Worm (Caenorhabditis elegans) whole organism, L4 larva: ENCODE results near the gene R151.10.
A peak's percentile ranks its signal among the peaks of the same experiment; 100 is the strongest.

Experiments
- D1046.2 ChIP-seq: fragments of 200-800 bp; sonication (Bioruptor generic); IDR thresholded peaks from 2 replicates; pipeline ENCODE4 v1.3.6; 2022; ENCODE audit warnings: missing genetic modification characterization, missing compliant biosample characterization
- F44E2.7 ChIP-seq: fragments of 200-800 bp; sonication (Bioruptor generic); IDR thresholded peaks from 2 replicates; pipeline ENCODE4 v2.1.2; 2022; ENCODE audit warnings: missing genetic modification characterization, missing compliant biosample characterization
- F49E8.2 ChIP-seq: sonication (generic microtip); optimal IDR thresholded peaks from 2 replicates; lab custom pipeline; 2016; ENCODE audit warnings: missing compliant biosample characterization, mild to moderate bottlenecking, missing genetic modification characterization, borderline replicate concordance
- R02D3.7 ChIP-seq: fragments of 150-350 bp; sonication (generic microtip); optimal IDR thresholded peaks from 3 replicates; lab custom pipeline; 2014; ENCODE audit warnings: missing biosample characterization, missing genetic modification characterization
- T20F7.1 ChIP-seq: fragments of 200-800 bp; sonication (Bioruptor generic); optimal IDR thresholded peaks from 2 replicates; lab custom pipeline; 2018; ENCODE audit warnings: mild to moderate bottlenecking, missing genetic modification characterization, missing compliant biosample characterization
- T26A8.4 ChIP-seq: fragments of 200-800 bp; sonication (Bioruptor generic); IDR thresholded peaks from 2 replicates; pipeline ENCODE4 v1.3.6; 2022; ENCODE audit warnings: missing genetic modification characterization, missing compliant biosample characterization
- Y75B8A.6 ChIP-seq: fragments of 200-800 bp; sonication (Bioruptor generic); IDR thresholded peaks from 2 replicates; pipeline ENCODE4 v1.3.6; 2022; ENCODE audit warnings: missing genetic modification reagents, missing genetic modification characterization, missing compliant biosample characterization
- aly-2 ChIP-seq: sonication (generic microtip); optimal IDR thresholded peaks from 2 replicates; lab custom pipeline; 2018; ENCODE audit warnings: missing biosample characterization, missing genetic modification characterization
- ceh-20 ChIP-seq: fragments of 200-800 bp; sonication (Bioruptor generic); IDR thresholded peaks from 2 replicates; pipeline ENCODE4 v1.3.6; 2022; ENCODE audit warnings: missing genetic modification reagents, missing genetic modification characterization, missing compliant biosample characterization
- ces-1 ChIP-seq: fragments of 150-350 bp; sonication (generic microtip); optimal IDR thresholded peaks from 4 replicates; lab custom pipeline; 2014; ENCODE audit warnings: missing biosample characterization, missing genetic modification reagents, missing genetic modification characterization
- cey-2 ChIP-seq: sonication (generic microtip); optimal IDR thresholded peaks from 3 replicates; lab custom pipeline; 2017; ENCODE audit warnings: missing genetic modification characterization, mild to moderate bottlenecking, missing compliant biosample characterization, antibody characterized with exemption, borderline replicate concordance; ENCODE audit not compliant: insufficient read depth
- daf-8 ChIP-seq: fragments of 200-800 bp; sonication (Bioruptor generic); IDR thresholded peaks from 2 replicates; pipeline ENCODE4 v1.3.6; 2022; ENCODE audit warnings: missing genetic modification characterization, missing compliant biosample characterization
- egl-27 ChIP-seq: sonication (generic microtip); optimal IDR thresholded peaks from 3 replicates; lab custom pipeline; 2017; ENCODE audit warnings: missing biosample characterization, missing genetic modification reagents, missing genetic modification characterization
- egl-43 ChIP-seq: fragments of 200-800 bp; sonication (Bioruptor generic); IDR thresholded peaks from 2 replicates; pipeline ENCODE4 v1.3.6; 2022; ENCODE audit warnings: missing genetic modification reagents, missing genetic modification characterization, missing compliant biosample characterization
- gei-8 ChIP-seq: fragments of 200-800 bp; sonication (Bioruptor generic); optimal IDR thresholded peaks from 2 replicates; lab custom pipeline; 2018; ENCODE audit warnings: mild to moderate bottlenecking, missing genetic modification characterization, missing compliant biosample characterization
- hlh-30 ChIP-seq: sonication (generic microtip); optimal IDR thresholded peaks from 2 replicates; lab custom pipeline; 2017; ENCODE audit warnings: antibody characterized with exemption, mild to moderate bottlenecking, missing genetic modification characterization, missing compliant biosample characterization; ENCODE audit not compliant: insufficient read depth
- hmg-1.1 ChIP-seq: fragments of 200-800 bp; sonication (Bioruptor generic); IDR thresholded peaks from 2 replicates; pipeline ENCODE4 v1.3.6; 2022; ENCODE audit warnings: missing genetic modification reagents, missing genetic modification characterization, missing compliant biosample characterization
- lim-7 ChIP-seq: fragments of 200-800 bp; sonication (Bioruptor generic); IDR thresholded peaks from 2 replicates; pipeline ENCODE4 v1.3.6; 2022; ENCODE audit warnings: missing genetic modification characterization, missing compliant biosample characterization
- lin-15B ChIP-seq: fragments of 150-350 bp; sonication (generic microtip); optimal IDR thresholded peaks from 3 replicates; lab custom pipeline; 2014; ENCODE audit warnings: missing biosample characterization, missing genetic modification characterization
- lin-29 ChIP-seq: fragments of 200-800 bp; sonication (Bioruptor generic); IDR thresholded peaks from 2 replicates; pipeline ENCODE4 v1.3.6; 2022; ENCODE audit warnings: missing genetic modification reagents, missing genetic modification characterization, missing compliant biosample characterization
- lin-39 ChIP-seq: fragments of 150-350 bp; optimal IDR thresholded peaks from 2 replicates; lab custom pipeline; 2014; ENCODE audit warnings: missing biosample characterization, missing genetic modification reagents, missing genetic modification characterization
- lsy-2 ChIP-seq, 2 experiments: fragments of 150-350 bp in 1 of 2; sonication (generic microtip) in 1 of 2; optimal IDR thresholded peaks; 2 replicates each; lab custom pipeline; 2014 to 2017; ENCODE audit warnings: missing biosample characterization in 2 of 2, missing genetic modification characterization in 2 of 2
- mdl-1 ChIP-seq, 2 experiments: fragments of 150-350 bp in 1 of 2; sonication (generic microtip) in 1 of 2; optimal IDR thresholded peaks; 2 replicates each; lab custom pipeline; 2014 to 2017; ENCODE audit warnings: missing biosample characterization in 2 of 2, missing genetic modification characterization in 2 of 2
- mdt-29 ChIP-seq: fragments of 200-800 bp; sonication (Bioruptor generic); IDR thresholded peaks from 2 replicates; pipeline ENCODE4 v1.3.6; 2022; ENCODE audit warnings: missing genetic modification reagents, missing genetic modification characterization, missing compliant biosample characterization
- nhr-237 ChIP-seq: sonication (generic microtip); optimal IDR thresholded peaks from 2 replicates; lab custom pipeline; 2017; ENCODE audit warnings: missing biosample characterization, missing genetic modification characterization
- nhr-6 ChIP-seq: fragments of 150-350 bp; optimal IDR thresholded peaks from 2 replicates; lab custom pipeline; 2014; ENCODE audit warnings: missing biosample characterization, missing genetic modification characterization
- nhr-77 ChIP-seq: fragments of 150-350 bp; optimal IDR thresholded peaks from 2 replicates; lab custom pipeline; 2014; ENCODE audit warnings: missing biosample characterization, missing genetic modification characterization
- pha-4 ChIP-seq, 2 experiments: fragments of 150-350 bp in 1 of 2; fragments of 200-800 bp in 1 of 2; sonication (Bioruptor generic) in 1 of 2; IDR thresholded peaks in 1 of 2; optimal IDR thresholded peaks in 1 of 2; 2 replicates each; pipeline versions ENCODE4 v1.3.6 to Lab custom; 2014 to 2022; ENCODE audit warnings: missing genetic modification characterization in 2 of 2, missing genetic modification reagents in 2 of 2, missing biosample characterization in 1 of 2, missing compliant biosample characterization in 1 of 2
- rbr-2 ChIP-seq: sonication (generic microtip); optimal IDR thresholded peaks from 2 replicates; lab custom pipeline; 2016; ENCODE audit warnings: missing genotype, missing genetic modification characterization, missing compliant biosample characterization
- snpc-1.2 ChIP-seq: fragments of 200-800 bp; sonication (Bioruptor generic); IDR thresholded peaks from 2 replicates; pipeline ENCODE4 v1.3.6; 2022; ENCODE audit warnings: missing genetic modification reagents, missing genetic modification characterization, missing compliant biosample characterization
- snpc-4 ChIP-seq: fragments of 150-350 bp; optimal IDR thresholded peaks from 2 replicates; lab custom pipeline; 2014; ENCODE audit warnings: missing biosample characterization, missing genetic modification characterization
- spr-3 ChIP-seq: fragments of 200-800 bp; sonication (Bioruptor generic); optimal IDR thresholded peaks from 2 replicates; lab custom pipeline; 2018; ENCODE audit warnings: mild to moderate bottlenecking, missing genetic modification characterization, missing compliant biosample characterization
- tra-1 ChIP-seq: fragments of 200-800 bp; sonication (Bioruptor generic); IDR thresholded peaks from 2 replicates; pipeline ENCODE4 v1.3.6; 2022; ENCODE audit warnings: missing genetic modification reagents, missing genetic modification characterization, missing compliant biosample characterization
- vab-7 ChIP-seq: fragments of 200-800 bp; sonication (Bioruptor generic); IDR thresholded peaks from 2 replicates; pipeline ENCODE4 v1.3.6; 2022; ENCODE audit warnings: missing genetic modification reagents, missing genetic modification characterization, missing compliant biosample characterization
- zip-11 ChIP-seq: fragments of 200-800 bp; sonication (Bioruptor generic); IDR thresholded peaks from 2 replicates; pipeline ENCODE4 v1.3.6; 2022; ENCODE audit warnings: missing genetic modification characterization, missing compliant biosample characterization
- ztf-11 ChIP-seq: fragments of 150-350 bp; optimal IDR thresholded peaks from 2 replicates; lab custom pipeline; 2014; ENCODE audit warnings: missing biosample characterization, missing genetic modification characterization

R151.10 gene

ce11 chrIII:7234148-7234547, 3.4 kb upstream of the R151.10 start, which contains the start of gene ndus-8 (continued):
- no peak for TF ChIP-seq lin-39 (tag; lab: Kevin White, UChicago)
- TF ChIP-seq T20F7.1 (GFP tag; lab: Kevin White, UChicago) = no peak
- TF ChIP-seq pha-4 (GFP tag; IDR thresholded peaks at IDR 0.05; lab: Robert Waterston, UW) = no peak
- peak; percentile 43 for TF ChIP-seq pha-4 (tag; optimal IDR thresholded peaks at IDR 0.05; lab: Kevin White, UChicago)
- no peak for TF ChIP-seq zip-11
- TF ChIP-seq snpc-1.2 (GFP tag; lab: Robert Waterston, UW) = no peak
- peak in 1 of 2 experiments; percentile 89 for TF ChIP-seq lsy-2 (tag; optimal IDR thresholded peaks at IDR 0.05; lab: Kevin White, UChicago)

ce11 chrIII:7232782-7233181, 2.0 kb upstream of the R151.10 start, which contains the start of gene adr-2:
TSS of gene adr-2 (minus strand) at chrIII:7232882.
- TF ChIP-seq tra-1 (no peak), ces-1 (GFP tag; lab: Kevin White, UChicago) (no peak), nhr-77 (tag; lab: Kevin White, UChicago) (no peak)

DNA sequence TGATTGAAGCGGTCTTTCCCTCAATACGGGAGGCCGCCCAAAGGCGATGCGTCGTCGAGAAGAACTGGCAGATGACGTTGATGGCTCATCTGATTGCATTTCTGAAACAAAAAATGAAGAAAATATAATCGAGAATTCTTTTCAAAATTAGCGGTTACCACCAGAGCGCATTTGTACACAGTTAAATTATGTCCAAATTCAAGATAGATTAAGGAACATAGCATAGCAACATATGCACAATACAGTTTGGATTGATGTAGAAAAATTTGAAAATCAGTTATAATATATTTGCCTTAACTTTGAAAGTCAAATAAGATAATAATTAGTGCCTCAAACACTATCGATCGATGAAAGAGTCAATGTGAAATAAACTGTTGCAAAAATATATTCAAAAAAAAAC, 1.1 kb downstream of the R151.10 start, which contains the start of gene R151.8:
Gene R151.8, minus strand, starts transcription at position 101 of the 400 bp plus-strand sequence.
- no peak for TF ChIP-seq Y75B8A.6
- no peak for TF ChIP-seq D1046.2
- TF ChIP-seq lin-29 (GFP tag; lab: Robert Waterston, UW) = no peak
- no peak for TF ChIP-seq mdl-1 (tag; optimal IDR thresholded peaks at IDR 0.05; lab: Kevin White, UChicago)
- TF ChIP-seq T26A8.4 (GFP tag; lab: Robert Waterston, UW) = no peak
- TF ChIP-seq lim-7 (GFP tag; lab: Robert Waterston, UW) = no peak
- no peak for TF ChIP-seq R02D3.7 (tag; lab: Kevin White, UChicago)
- TF ChIP-seq hlh-30 = no peak
- TF ChIP-seq aly-2 = no peak
- no peak for TF ChIP-seq ztf-11 (tag; lab: Kevin White, UChicago)
- no peak for TF ChIP-seq rbr-2
- no peak for TF ChIP-seq F44E2.7 (GFP tag; lab: Robert Waterston, UW)

DNA sequence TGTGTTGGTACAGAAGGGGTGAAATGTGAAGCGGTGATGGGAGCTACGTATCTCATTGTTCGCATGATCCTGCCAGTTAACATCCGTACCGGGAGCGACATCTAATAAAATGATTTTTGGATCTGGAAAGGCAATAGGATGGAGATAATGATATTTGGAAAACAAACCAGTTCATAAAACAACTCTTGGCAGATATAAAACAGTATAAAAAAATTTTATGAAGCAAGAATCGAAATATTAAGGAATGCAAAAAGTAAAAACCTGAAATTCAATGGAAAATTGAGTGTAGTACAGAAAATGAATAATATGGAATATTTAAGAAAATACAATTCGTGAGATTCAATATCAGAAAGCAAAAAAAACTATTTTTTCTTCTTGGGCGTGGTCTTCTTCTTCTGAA, 4.1 kb downstream of the R151.10 start, which contains the start of gene hsp-75:
Gene hsp-75, minus strand, starts transcription at position 101 of the 400 bp plus-strand sequence.
- no peak for TF ChIP-seq mdt-29
- no peak for TF ChIP-seq snpc-1.2 (GFP tag; lab: Robert Waterston, UW)
- no peak for TF ChIP-seq nhr-237 (tag; lab: Kevin White, UChicago)
- TF ChIP-seq vab-7 = no peak
- no peak for TF ChIP-seq egl-27
- no peak for TF ChIP-seq lin-15B (tag; lab: Kevin White, UChicago)
- no peak for TF ChIP-seq F49E8.2 (tag; lab: Kevin White, UChicago)
- TF ChIP-seq cey-2 (tag; lab: Kevin White, UChicago) = no peak
- no peak for TF ChIP-seq snpc-4
- no peak for TF ChIP-seq nhr-6 (tag; lab: Kevin White, UChicago)
- no peak for TF ChIP-seq daf-8 (GFP tag; lab: Robert Waterston, UW)
- no peak for TF ChIP-seq hmg-1.1 (GFP tag; lab: Robert Waterston, UW)
- no peak for TF ChIP-seq zip-11
- TF ChIP-seq gei-8 (GFP tag; lab: Kevin White, UChicago) = no peak
- no peak for TF ChIP-seq egl-43 (GFP tag; lab: Robert Waterston, UW)
- no peak for TF ChIP-seq ceh-20 (GFP tag; lab: Robert Waterston, UW)
- TF ChIP-seq nhr-77 (tag; lab: Kevin White, UChicago) = no peak
- TF ChIP-seq spr-3 = no peak
